Fruit fly (Drosophila melanogaster) S2 (cell line): ENCODE results near the gene Tom40.

Experiments used
- CG8478 ChIP-seq: fragments of >200 bp; optimal IDR thresholded peaks from 2 replicates; lab custom pipeline; 2018
- CTCF ChIP-seq, 2 experiments: fragments of >200 bp; optimal IDR thresholded peaks; 2 replicates each; lab custom pipeline; 2018

The Tom40 gene

DNA sequence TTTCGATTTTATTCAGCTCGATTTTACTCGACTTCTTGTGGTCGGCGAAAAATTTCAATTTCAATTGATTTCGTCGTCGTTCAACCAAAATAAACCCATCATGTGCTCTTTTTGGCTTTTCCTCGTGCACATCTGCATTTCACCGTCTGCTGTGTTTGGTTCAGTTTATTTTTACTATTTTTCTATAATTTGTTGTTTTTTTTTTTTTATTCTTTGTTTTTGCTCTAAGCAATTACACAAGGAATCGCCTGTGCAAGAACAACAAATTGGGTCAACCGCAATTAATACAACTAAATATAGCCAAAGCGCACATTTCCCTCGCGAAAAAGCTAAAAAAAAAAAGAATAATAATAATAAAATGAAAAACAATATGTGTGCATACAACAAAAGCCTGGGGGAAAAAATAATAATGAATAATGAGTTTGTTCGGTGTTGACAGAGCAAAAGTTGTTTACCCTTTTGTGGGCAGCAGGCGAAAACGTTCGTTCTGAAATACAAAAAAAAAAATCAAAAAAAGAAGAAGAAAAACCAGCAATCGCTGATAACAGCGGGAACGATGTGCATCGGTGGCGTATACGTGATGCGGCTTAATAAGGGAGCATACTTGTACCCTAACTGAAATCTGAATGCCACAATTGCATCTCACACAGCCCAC lies 37.0 kb upstream of the Tom40 start:
- no peak for TF ChIP-seq CTCF (optimal IDR thresholded peaks at IDR 0.05; lab: Kevin White, UChicago)
- TF ChIP-seq CG8478 (lab: Kevin White, UChicago) = no peak

DNA sequence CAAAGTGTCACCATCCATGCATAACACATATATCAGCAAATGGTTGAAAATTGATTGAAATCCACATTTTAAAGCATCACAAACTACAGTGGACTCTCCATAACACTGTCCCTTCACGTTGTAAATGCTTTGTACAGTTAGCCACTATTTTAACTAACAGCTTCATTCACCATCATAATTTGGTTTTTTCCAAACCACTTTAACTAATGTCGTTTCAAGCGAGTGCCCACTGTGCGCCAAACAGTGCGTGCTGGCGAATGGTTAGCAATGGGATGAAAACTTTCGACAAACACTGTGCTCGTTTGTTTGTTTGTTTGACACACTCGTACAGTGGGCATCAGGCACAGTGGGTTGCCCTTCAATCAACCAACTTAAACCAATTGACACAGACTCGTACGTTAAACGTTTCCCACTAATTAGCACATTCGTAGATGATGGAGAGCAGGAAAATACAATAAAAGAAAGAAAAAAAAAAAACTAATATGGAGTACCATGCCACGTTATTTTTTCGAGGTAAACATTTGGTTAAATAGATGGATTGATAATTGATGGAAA lies 36.4 kb upstream of the Tom40 start:
- TF ChIP-seq CTCF (optimal IDR thresholded peaks at IDR 0.05; lab: Kevin White, UChicago) = no peak

DNA sequence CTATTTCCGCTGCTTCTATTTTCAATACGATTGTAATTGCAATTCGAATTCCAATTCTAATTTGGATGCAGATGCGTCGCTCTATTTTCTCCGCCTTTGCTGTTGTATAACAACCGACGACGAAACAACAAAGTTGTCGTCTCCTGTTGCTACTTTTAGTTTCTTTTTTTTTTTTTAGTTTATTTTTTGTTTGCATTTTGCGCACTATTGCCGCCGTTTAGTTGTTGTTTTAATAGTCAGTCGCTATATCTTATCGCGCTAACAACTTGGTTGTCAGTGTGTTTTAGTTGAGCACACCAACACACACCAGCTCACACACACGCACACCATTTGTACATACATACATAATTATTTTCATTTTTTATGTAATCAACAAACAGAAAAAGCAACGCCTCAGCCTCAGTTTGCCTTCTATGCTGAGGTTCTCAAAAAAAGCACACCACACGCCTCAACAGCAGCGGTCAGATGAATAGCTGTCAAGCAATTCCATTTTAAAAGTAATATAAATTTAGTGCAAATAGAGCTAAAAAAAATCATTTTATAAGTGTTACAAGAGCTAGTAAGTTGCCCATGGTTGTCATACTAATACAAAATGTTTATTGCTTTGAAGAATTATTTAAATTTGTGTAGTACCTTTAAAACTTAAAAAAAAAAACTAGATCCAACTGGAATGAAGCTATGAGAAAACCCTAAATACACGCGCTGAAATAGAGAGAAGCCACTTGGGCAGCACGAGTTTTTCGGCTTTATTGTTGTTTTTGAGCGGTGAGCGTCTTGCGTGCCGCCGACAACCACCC lies 35.2 kb upstream of the Tom40 start:
- TF ChIP-seq CG8478 (lab: Kevin White, UChicago) (no peak), CTCF (optimal IDR thresholded peaks at IDR 0.05; lab: Kevin White, UChicago) (no peak)

DNA sequence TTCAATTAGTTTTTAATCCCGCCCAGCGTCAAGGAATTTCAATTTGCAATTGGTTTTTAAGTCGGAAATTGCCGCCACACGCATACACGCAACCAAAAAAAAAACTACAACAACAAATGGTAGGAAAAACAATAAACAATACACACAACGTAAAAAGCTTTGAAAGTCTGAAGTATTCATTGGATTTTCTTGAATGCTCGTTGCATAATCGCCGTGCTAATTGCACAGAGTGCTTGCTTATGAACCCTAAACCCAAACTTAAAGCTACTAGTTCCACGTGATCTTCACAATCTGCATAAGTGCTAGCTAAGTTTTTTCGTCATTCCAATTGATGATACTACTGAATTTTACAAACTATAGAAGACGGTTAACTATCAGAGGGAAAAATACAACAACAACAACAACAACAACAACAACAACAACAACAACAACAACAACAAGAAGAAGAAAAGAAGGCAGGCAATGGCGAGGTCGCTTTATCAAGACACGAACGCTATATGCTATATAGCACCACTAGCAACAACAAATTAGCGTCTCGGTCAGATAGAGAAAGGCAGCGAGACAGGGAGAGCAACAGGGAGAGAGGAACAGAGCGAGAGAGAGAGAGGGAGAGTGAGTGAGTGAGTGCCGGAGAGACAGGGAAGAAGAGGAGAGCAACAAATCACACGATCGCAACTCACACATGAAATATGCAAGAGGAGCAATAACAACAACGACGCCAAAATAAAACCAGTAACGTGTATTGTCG lies 34.4 kb upstream of the Tom40 start:
- no peak for TF ChIP-seq CTCF (optimal IDR thresholded peaks at IDR 0.05; lab: Kevin White, UChicago)
- TF ChIP-seq CG8478 (lab: Kevin White, UChicago) = no peak

DNA sequence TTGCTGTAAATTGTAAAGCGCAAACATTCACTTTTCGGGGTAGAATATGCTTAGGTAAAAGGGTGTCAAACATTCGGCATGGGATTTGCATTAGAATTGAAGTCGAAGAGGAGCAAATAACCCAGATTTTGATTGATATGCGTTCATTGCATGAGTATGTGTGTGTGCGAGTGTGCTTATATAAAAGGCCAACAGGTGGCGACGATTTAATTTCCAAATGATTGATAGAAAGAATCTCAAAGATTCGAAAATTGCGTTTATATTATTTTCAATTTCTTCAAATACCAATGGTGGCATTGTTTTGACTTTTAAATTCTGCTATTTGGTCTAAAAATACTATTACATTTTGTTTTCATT lies 32.9 kb upstream of the Tom40 start:
- no peak for TF ChIP-seq CG8478 (lab: Kevin White, UChicago)
- no peak for TF ChIP-seq CTCF (optimal IDR thresholded peaks at IDR 0.05; lab: Kevin White, UChicago)

DNA sequence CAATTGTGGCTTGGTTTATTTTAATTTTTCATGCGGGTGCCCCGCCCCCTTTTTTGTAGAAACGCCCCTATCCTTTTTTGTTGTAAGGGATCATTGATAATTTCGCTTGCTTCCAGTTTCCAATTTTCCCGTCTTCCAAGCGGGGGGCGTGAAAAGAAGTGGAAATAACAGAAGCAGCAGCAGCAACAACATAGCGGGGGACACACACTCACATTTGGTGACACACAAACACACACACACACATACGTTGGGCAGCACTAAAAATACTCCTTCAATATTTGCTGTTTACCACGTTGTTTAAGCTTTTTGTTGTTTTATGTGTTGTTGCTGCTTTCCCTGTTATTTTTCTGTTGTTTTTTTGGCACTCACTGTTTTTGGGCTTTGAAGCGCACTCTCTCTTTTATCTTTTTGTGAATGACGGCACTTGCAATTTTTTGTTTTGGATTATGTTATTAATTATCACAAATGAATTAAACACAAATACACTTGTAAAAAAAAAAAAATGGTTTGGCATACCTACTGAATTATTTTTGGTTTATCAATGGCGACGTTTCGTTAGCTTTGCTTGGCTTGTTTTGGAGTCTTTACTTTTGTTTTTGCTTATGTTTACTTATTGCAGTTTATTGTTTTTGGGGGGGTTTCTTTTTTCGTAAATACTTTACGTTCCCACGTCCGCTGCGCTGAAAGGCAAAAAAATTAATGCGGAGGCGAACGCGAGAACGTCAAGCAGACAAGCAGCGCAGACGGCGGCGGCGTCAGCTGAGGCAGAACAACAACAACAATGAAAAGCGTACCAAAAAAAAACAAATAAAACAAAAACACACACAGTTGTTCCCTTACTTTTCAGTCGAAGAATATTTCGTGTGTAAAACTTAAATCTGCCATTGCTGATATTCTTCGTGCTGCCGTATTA lies 32.2 kb upstream of the Tom40 start:
- TF ChIP-seq CTCF (optimal IDR thresholded peaks at IDR 0.05; lab: Kevin White, UChicago) = no peak
- TF ChIP-seq CG8478 (lab: Kevin White, UChicago) = no peak

DNA sequence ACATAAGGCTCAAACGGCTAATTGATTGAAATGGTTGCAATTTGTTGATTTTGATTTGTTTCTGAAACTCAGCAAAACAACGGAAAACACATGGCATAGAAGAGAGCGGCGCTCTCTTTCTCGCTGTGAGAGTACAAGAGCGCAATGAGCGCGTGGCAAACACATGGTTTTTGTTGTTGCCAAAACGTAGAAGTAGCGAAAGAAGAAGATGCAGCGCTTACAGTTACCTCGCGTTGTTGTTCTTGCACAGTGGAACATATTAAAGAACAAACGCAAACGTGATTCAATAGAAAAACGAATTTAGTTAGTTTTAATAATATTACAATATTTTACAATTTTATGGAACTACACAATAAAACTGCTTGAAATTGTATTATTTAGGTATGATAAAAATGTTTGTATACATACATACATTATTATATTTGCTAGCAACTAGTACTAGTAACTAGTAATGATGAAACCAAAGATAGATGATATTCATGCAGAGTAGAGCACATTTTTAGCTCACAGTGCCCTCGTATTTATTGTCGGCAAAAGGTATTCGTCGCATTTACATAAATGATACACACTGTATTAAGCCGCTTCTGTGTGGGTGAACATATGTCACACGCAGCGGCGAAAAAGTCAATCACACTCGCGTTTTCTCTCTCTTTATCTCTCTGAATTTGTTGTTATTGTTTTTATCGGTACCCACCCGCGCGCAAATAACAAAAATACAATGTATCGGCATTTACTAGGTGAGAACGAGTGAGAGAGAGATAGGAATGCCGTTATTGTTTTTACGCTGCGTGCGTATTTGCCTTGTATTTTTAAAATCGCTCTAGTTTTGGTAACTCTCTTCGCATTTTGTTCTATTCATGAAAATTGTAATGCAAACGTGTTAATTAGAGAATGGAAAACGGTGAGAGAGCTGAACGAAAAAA lies 31.3 kb upstream of the Tom40 start:
- TF ChIP-seq CTCF (optimal IDR thresholded peaks at IDR 0.05; lab: Kevin White, UChicago) (no peak), CG8478 (lab: Kevin White, UChicago) (peak; percentile 24)

DNA sequence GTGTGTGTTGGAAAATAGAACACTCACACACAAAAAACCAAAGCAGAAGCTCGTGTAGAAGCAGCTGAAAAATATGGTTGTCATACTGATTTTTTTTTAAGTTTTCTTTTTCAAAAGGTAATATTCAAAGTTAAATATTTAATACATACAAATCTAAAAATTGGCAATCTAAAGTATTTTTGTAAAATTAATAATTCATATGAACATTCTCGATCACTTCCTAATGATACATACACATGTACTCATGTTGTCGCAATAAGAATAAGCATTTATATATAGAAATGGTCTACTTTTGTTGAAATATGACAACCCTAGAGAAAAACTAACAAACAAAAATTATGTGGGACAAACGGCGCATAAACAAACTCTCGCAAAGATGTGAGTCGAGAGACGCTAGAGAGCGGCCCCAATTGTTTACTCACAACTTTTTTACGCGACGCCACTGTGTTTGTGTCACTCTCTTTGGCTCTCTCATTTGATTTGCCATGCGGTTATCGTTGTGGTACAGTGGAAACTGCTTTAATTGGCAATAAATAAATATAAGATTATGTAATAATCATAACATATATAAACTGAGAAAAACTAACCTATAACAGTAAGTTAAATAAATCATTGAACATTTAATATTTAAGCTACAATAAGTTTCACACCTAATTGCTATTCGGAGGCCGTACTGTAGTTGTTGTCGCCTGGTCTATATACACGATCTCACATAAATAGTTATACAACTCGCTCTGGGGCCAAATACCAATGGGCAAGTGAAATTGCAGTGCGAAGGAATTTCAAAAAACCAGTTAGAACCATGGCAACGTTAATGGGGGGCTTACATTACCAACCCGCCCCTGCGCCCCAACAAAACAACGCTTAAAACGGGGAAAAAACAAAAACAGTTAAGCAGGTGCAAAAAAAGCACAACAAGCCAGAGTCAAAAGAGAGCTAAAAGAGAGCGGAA lies 30.0 kb upstream of the Tom40 start:
- TF ChIP-seq CTCF (optimal IDR thresholded peaks at IDR 0.05; lab: Kevin White, UChicago) (no peak), CG8478 (lab: Kevin White, UChicago) (no peak)

DNA sequence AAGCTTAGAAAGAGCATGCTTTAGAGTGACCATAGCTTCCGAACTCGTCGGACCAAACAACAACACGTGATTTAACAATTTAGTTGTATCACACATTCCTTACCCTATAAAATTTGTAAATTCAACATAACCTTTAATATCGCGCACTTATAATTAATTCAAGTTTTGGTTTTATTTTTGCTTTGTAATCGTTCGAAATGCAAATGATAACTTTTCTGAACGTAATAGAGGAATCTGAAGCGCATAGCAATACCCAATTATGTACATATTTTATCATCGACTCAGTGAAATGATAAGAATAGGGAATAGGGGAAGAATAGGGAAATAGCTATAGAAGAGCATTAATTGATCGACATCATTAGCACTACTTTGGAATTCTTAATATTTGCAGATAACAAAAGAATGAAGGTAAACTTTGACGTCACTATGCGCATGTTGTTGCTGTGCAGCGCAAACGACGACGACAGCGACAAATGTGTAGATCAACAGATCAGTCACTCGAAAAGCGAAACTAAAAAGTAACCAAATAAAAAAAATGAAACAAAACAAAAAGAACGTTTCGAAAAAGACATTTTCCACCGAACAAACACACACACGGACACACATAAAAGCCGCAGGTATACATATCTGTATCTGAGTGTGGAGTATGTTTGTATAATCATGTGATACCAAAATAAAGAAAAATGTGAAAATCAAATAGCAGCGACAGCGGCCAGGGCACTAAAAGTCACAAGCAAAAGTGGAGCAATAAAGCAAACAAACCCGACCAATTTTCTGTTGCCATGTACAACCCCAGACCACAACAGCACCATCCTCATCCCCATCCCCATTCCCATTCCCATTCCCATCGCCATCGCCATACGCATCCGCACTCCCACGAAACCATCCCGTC lies 29.1 kb upstream of the Tom40 start:
- no peak for TF ChIP-seq CTCF (optimal IDR thresholded peaks at IDR 0.05; lab: Kevin White, UChicago)
- no peak for TF ChIP-seq CG8478 (lab: Kevin White, UChicago)

DNA sequence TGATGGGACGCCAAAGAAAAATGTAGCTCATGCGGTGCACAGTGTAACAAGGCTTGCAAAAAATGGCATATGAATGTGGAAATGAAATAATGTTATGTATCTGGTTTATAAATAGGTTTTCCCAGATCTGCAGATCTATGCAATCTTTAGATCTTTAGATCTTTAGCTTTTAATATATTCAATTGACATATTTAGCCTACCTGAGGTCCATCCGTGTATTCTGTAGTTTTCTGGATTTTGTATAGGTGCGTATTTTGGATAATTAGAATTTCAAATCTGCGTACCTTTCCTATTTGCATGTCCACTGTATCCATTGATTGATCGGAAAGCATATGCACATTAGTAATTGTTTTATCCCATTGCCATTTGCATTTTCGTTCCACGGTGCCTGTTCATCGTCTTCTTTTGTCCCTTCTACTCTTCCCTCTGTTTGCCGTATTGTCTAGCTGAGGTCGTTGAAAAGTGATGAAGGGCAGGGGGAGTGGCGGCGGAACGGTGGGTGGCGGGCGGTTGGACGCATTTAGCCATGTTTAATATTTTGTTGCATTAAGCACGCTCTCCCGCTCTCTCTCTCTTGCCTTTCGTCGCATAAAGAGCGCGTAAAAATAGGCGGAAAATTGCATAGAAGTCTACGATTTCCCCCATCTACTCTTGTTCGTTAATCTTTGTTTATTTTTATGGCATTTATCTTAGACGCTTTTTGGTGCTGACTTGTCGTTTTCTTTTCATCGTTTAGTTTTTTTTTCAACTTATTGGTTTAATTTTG lies 27.6 kb upstream of the Tom40 start, which contains the start of gene CHES-1-like:
Gene CHES-1-like (minus strand): TSS at position 444 of the 766 bp plus-strand sequence.
- no peak for TF ChIP-seq CTCF (optimal IDR thresholded peaks at IDR 0.05; lab: Kevin White, UChicago)
- no peak for TF ChIP-seq CG8478 (lab: Kevin White, UChicago)
